Worm (Caenorhabditis elegans) whole organism, late embryonic: Measurements from ENCODE around the gene T02H6.1.

Experiments used
- ceh-19 ChIP-seq: fragments of 200-800 bp; sonication (Bioruptor generic); optimal IDR thresholded peaks from 2 replicates; lab custom pipeline; 2018; ENCODE audit warnings: mild to moderate bottlenecking, missing genetic modification characterization, missing compliant biosample characterization
- ceh-9 ChIP-seq: sonication (generic microtip); optimal IDR thresholded peaks from 2 replicates; lab custom pipeline; 2016; ENCODE audit warnings: mild to moderate bottlenecking, missing genetic modification characterization, inconsistent platforms, missing compliant biosample characterization
- dmd-4 ChIP-seq: sonication (generic microtip); optimal IDR thresholded peaks from 2 replicates; lab custom pipeline; 2016; ENCODE audit warnings: borderline replicate concordance, missing genetic modification characterization, missing compliant biosample characterization
- pat-9 ChIP-seq: fragments of 200-800 bp; sonication (Bioruptor generic); optimal IDR thresholded peaks from 2 replicates; lab custom pipeline; 2018; ENCODE audit warnings: mild to moderate bottlenecking, missing genetic modification characterization, moderate library complexity, missing compliant biosample characterization
- sdc-2 ChIP-seq: sonication (generic microtip); optimal IDR thresholded peaks from 2 replicates; lab custom pipeline; 2016; ENCODE audit warnings: missing genotype, missing genetic modification characterization, missing compliant biosample characterization
- syd-9 ChIP-seq: sonication (generic microtip); optimal IDR thresholded peaks from 2 replicates; lab custom pipeline; 2016; ENCODE audit warnings: mild to moderate bottlenecking, missing genetic modification characterization, moderate library complexity, missing compliant biosample characterization
- tbx-2 ChIP-seq: sonication (generic microtip); optimal IDR thresholded peaks from 2 replicates; lab custom pipeline; 2016; ENCODE audit warnings: missing genetic modification characterization, missing compliant biosample characterization

DNA sequence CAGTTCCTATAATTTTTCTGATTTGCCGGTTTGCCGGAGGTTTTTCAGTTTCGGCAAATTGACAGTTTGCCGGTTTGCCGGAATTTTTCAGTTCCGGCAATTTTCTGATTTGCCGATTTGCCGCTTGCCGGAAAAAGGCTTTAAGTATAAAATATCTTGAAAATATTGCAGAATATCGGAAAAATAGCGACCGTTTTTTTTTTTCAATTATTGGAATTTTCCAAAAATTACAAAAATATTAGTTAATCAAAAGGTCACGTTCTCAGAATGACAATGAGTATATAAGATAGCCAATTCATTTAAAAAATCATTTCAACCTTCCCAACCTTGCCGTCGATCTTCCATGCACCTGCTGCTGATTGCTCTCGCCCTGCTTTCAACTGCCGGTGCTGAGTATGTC, 26.9 kb upstream of the T02H6.1 start, which contains the start of gene T02H6.7:
- no peak for TF ChIP-seq tbx-2 (tag; lab: Kevin White, UChicago)
- no peak for TF ChIP-seq pat-9
- TF ChIP-seq ceh-19 (GFP tag; lab: Kevin White, UChicago), result no peak
- TF ChIP-seq ceh-9 (tag; lab: Kevin White, UChicago), result no peak
- TF ChIP-seq syd-9 (tag; lab: Kevin White, UChicago), result no peak
- TF ChIP-seq dmd-4 (tag; lab: Kevin White, UChicago), result no peak
- no peak for TF ChIP-seq sdc-2 (tag; lab: Kevin White, UChicago)
